Fruit fly (Drosophila melanogaster): ENCODE measurements around the gene nonC.

Gene nonC

DNA sequence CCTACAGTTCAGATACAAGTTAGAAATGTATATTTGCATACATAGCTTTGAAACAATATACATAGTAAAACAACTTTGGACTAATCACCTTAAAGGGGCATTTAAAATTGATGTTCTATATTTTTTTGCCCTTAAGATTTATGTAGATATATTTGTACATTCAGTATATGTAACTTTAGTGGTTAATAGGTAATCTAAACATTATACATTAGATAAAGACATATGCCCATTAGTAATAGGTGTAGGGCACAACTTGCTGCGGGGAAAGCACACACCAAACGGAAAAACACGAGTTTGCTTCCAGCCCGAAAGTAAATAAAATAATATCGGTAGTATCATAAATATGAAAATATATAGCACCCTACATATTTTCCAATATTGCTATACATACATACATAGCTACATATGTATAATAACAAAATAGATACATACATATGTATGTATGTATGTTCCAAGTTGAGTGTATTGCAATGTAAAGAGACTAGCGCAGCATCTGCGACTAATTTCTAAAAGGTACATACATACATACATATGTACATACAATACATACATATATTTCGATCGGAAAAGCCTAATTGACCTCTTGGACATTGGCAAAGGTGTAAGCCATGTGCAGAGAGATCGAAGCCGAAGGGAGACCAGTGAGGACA is 39.1 kb downstream of the nonC start, which contains the start of gene CG43736 (continued):
- TF ChIP-seq CG7368 (GFP tag; optimal IDR thresholded peaks at IDR 0.05): peak; percentile 86
- TF ChIP-seq Eip93F (GFP tag; optimal IDR thresholded peaks at IDR 0.05): peak; percentile 52
- TF ChIP-seq esn (GFP tag; optimal IDR thresholded peaks at IDR 0.05): peak; percentile 96
- peak; percentile 95 for TF ChIP-seq pdm3 (GFP tag; optimal IDR thresholded peaks at IDR 0.05)
- peak; percentile 96 for TF ChIP-seq Sox14 (GFP tag; optimal IDR thresholded peaks at IDR 0.05)
- TF ChIP-seq CG31627 (GFP tag; optimal IDR thresholded peaks at IDR 0.05): peak; percentile 94
- TF ChIP-seq svp (GFP tag): peak; percentile 99
- TF ChIP-seq topi (GFP tag; optimal IDR thresholded peaks at IDR 0.05): peak; percentile 96
- peak; percentile 88 for TF ChIP-seq CG1621 (tag; optimal IDR thresholded peaks at IDR 0.05)
- peak; percentile 91 for TF ChIP-seq Ets21C (GFP tag; optimal IDR thresholded peaks at IDR 0.05)
- peak; percentile 99 for TF ChIP-seq Eip78C (GFP tag)
- TF ChIP-seq ss (GFP tag; optimal IDR thresholded peaks at IDR 0.05): peak; percentile 79 to 93
- peak; percentile 79 for TF ChIP-seq CG11902 (GFP tag; optimal IDR thresholded peaks at IDR 0.05)
- peak; percentile 96 for TF ChIP-seq CG4318 (GFP tag; optimal IDR thresholded peaks at IDR 0.05)
- TF ChIP-seq CG6792 (GFP tag; optimal IDR thresholded peaks at IDR 0.05): peak; percentile 90
- peak; percentile 93 for TF ChIP-seq dsx (GFP tag; optimal IDR thresholded peaks at IDR 0.05; ENCODE audit: poor library complexity, severe bottlenecking)
- peak; percentile 92 for TF ChIP-seq CG8632 (GFP tag; optimal IDR thresholded peaks at IDR 0.05)
- peak; percentile 87 for TF ChIP-seq CG6854 (GFP tag; optimal IDR thresholded peaks at IDR 0.05)
- TF ChIP-seq eg (GFP tag; IDR thresholded peaks at IDR 0.05): peak; percentile 91
- peak; percentile 93 for TF ChIP-seq Gug (GFP tag; IDR thresholded peaks at IDR 0.05)
- peak; percentile 87 for TF ChIP-seq CG6163 (GFP tag; IDR thresholded peaks at IDR 0.05)
- TF ChIP-seq CG34406 (GFP tag; optimal IDR thresholded peaks at IDR 0.05): peak; percentile 90
- TF ChIP-seq CG3032 (tag; optimal IDR thresholded peaks at IDR 0.05): peak; percentile 96
- TF ChIP-seq acj6 (GFP tag; optimal IDR thresholded peaks at IDR 0.05): peak; percentile 94
- peak; percentile 94 for TF ChIP-seq CG6808 (GFP tag; optimal IDR thresholded peaks at IDR 0.05)
- peak; percentile 96 for TF ChIP-seq Met (GFP tag; optimal IDR thresholded peaks at IDR 0.05)
- TF ChIP-seq Sox15 (GFP tag; optimal IDR thresholded peaks at IDR 0.05): peak; percentile 86
- TF ChIP-seq CG3919 (GFP tag; optimal IDR thresholded peaks at IDR 0.05): peak; percentile 93
- peak; percentile 73 for TF ChIP-seq fkh (GFP tag; optimal IDR thresholded peaks at IDR 0.05)
- TF ChIP-seq CG11294 (GFP tag; IDR thresholded peaks at IDR 0.05): peak; percentile 84
- peak; percentile 94 for TF ChIP-seq lz (GFP tag; optimal IDR thresholded peaks at IDR 0.05)
- peak; percentile 94 for TF ChIP-seq CG10669 (GFP tag; optimal IDR thresholded peaks at IDR 0.05)
- peak; percentile 92 for TF ChIP-seq spab (GFP tag; optimal IDR thresholded peaks at IDR 0.05)
- peak; percentile 96 for TF ChIP-seq Lpt (GFP tag; optimal IDR thresholded peaks at IDR 0.05)
- peak; percentile 90 for TF ChIP-seq CG11762 (GFP tag; optimal IDR thresholded peaks at IDR 0.05; ENCODE audit: insufficient read depth)

DNA sequence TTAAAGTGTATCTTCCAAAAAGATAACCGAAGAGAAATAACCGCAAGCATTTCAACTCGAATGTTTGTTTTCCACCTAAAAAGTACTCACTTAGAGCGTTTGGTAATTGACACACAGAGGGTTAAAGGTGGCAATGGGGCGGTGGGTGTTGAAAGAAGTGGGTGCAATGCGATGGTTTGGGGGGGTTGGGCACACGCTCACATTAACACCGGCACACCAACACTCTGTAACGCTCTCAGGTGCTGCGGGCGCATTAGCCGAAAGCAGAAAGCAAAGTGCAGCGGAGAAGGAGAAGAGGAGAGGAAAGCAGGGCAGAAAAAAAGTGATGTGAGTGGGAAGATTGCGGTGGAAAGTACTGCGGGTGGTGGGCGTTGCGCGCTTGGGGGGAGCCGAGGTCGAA is 40.7 kb downstream of the nonC start:
- TF ChIP-seq CG32006 (GFP tag; optimal IDR thresholded peaks at IDR 0.05) (peak; percentile 43), CG31627 (GFP tag; optimal IDR thresholded peaks at IDR 0.05) (no peak)

DNA sequence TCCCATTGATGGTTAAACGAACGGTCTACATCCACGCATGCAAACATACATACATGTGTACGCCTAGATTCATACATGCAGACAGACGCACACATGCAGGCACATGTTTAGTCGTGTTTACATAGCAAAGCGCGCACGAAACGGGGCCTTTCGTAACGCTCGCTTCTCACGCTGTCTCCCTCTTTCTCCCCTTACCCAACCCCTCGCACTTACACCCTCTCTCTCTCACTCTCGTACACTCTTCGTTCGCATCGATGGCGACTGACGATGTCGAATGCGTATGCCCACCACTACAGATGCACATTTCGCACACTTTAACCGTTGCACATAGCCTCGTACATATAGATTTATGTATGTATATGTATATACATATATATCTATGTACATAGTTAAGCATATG is 41.7 kb downstream of the nonC start:
- TF ChIP-seq CG6163 (GFP tag; IDR thresholded peaks at IDR 0.05) (peak; percentile 65; the same call in 1 of the 3 replicates), fkh (GFP tag; optimal IDR thresholded peaks at IDR 0.05) (peak; percentile 87), CG31627 (GFP tag; optimal IDR thresholded peaks at IDR 0.05) (no peak), Sox15 (GFP tag; optimal IDR thresholded peaks at IDR 0.05) (no peak), CG6792 (GFP tag; optimal IDR thresholded peaks at IDR 0.05) (no peak), CG6276 (GFP tag; optimal IDR thresholded peaks at IDR 0.05) (peak; percentile 0), Sox102F (GFP tag; optimal IDR thresholded peaks at IDR 0.05) (no peak), Eip78C (GFP tag) (peak; percentile 19), CG1621 (tag; optimal IDR thresholded peaks at IDR 0.05) (peak; percentile 48), ss (GFP tag; optimal IDR thresholded peaks at IDR 0.05) (peak; percentile 62 to 71), CG10631 (GFP tag; optimal IDR thresholded peaks at IDR 0.05) (no peak), eg (GFP tag; IDR thresholded peaks at IDR 0.05) (peak; percentile 54; the same call in 2 of the 3 replicates), CG6808 (GFP tag; optimal IDR thresholded peaks at IDR 0.05) (peak; percentile 16), CG32006 (GFP tag; optimal IDR thresholded peaks at IDR 0.05) (no peak), svp (GFP tag) (peak; percentile 24), dsx (GFP tag; optimal IDR thresholded peaks at IDR 0.05; ENCODE audit: poor library complexity, severe bottlenecking) (peak; percentile 9)

All from whole organism, prepupa.